Worm (Caenorhabditis elegans): Measurements from ENCODE around the gene R05G6.4.

DNA sequence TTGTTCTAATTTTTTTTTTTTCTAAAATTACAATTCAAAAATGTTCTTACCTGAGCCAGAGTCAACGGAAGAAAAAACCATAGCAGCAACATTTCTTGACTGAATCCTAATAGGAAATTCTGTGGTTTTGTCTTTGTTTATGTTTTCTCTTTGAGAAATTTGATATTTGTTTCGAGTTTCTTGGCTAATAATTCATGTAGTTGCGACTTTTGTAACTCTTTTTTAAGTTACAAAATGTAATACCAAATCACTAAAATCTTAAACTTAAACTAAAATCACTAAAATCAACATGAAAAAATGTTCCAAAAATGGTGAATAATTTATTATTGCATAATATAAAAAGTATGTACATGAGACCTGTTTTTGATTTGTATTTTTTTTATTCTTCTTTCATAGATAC is 15.3 kb upstream of the R05G6.4 start, which contains the start of gene egas-4:
- no peak for TF ChIP-seq ceh-45 (GFP tag; IDR thresholded peaks at IDR 0.05)
- no peak for TF ChIP-seq ceh-24 (tag; optimal IDR thresholded peaks at IDR 0.05)
- TF ChIP-seq ceh-19 (GFP tag; optimal IDR thresholded peaks at IDR 0.05): no peak
- TF ChIP-seq Y22D7AL.16 (tag; optimal IDR thresholded peaks at IDR 0.05): no peak
- no peak for TF ChIP-seq ceh-6 (GFP tag; optimal IDR thresholded peaks at IDR 0.05)
- TF ChIP-seq sdc-2 (tag; optimal IDR thresholded peaks at IDR 0.05): no peak
- TF ChIP-seq F13H6.1 (tag; optimal IDR thresholded peaks at IDR 0.05): no peak

Measured in whole organism, late embryonic.